Worm (Caenorhabditis elegans): ENCODE results near the gene ZC404.15.

Gene ZC404.15

DNA sequence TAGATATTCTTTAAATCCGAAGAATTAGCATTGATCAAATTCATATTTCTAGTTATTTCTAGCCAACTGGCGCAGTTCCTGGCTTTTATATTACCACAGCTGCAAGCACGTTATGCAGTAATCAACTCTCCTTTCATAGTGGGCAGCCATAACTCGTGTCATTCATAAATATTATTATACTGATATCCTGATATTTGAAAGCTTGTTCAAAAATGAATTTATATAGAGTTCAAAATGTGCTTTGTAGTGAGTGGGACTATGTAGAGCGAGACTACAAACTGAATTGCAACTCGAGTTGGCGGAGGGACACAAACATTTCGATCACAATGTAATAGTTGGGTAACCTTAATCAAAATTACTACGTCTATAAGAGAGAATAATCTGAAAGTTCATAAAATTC is 8.6 kb upstream of the ZC404.15 start, which contains the start of gene srh-30:
Gene srh-30 (minus strand): TSS at position 101 of the 400 bp plus-strand sequence.
- TF ChIP-seq rnt-1 (tag; optimal IDR thresholded peaks at IDR 0.05) (no peak), mdl-1 (tag; optimal IDR thresholded peaks at IDR 0.05) (no peak), pqm-1 (tag; optimal IDR thresholded peaks at IDR 0.05) (no peak), blmp-1 (tag; optimal IDR thresholded peaks at IDR 0.05) (no peak), elt-2 (tag; optimal IDR thresholded peaks at IDR 0.05) (no peak), sox-4 (tag; optimal IDR thresholded peaks at IDR 0.05) (no peak), F16B12.6 (tag; optimal IDR thresholded peaks at IDR 0.05) (no peak), efl-3 (GFP tag; optimal IDR thresholded peaks at IDR 0.05) (no peak), nhr-85 (tag) (no peak), elt-3 (tag; optimal IDR thresholded peaks at IDR 0.05) (no peak), xbp-1 (tag; optimal IDR thresholded peaks at IDR 0.05) (no peak), C04F5.9 (tag; optimal IDR thresholded peaks at IDR 0.05) (no peak), nhr-19 (GFP tag; conservative IDR thresholded peaks at IDR 0.05) (no peak), hlh-17 (GFP tag; optimal IDR thresholded peaks at IDR 0.05; ENCODE audit: borderline replicate concordance) (no peak), unc-62 (GFP tag; optimal IDR thresholded peaks at IDR 0.05) (no peak)

- TF ChIP-seq fkh-8 (tag; optimal IDR thresholded peaks at IDR 0.05) (no peak), zip-4 (GFP tag; optimal IDR thresholded peaks at IDR 0.05) (no peak), unc-62 (GFP tag; optimal IDR thresholded peaks at IDR 0.05) (no peak), ceh-63 (GFP tag; optimal IDR thresholded peaks at IDR 0.05) (no peak), ceh-88 (GFP tag; IDR thresholded peaks at IDR 0.05) (no peak), dpl-1 (GFP tag; optimal IDR thresholded peaks at IDR 0.05) (no peak), mdl-1 (tag; optimal IDR thresholded peaks at IDR 0.05) (no peak), lir-3 (tag; optimal IDR thresholded peaks at IDR 0.05; ENCODE audit: poor library complexity) (no peak), C16A3.4 (tag; optimal IDR thresholded peaks at IDR 0.05) (no peak), fos-1 (tag; optimal IDR thresholded peaks at IDR 0.05) (no peak), sox-4 (tag; optimal IDR thresholded peaks at IDR 0.05) (no peak), nhr-76 (tag; optimal IDR thresholded peaks at IDR 0.05) (no peak), xbp-1 (tag; optimal IDR thresholded peaks at IDR 0.05) (no peak), hlh-4 (tag; optimal IDR thresholded peaks at IDR 0.05) (no peak), nhr-84 (tag; optimal IDR thresholded peaks at IDR 0.05) (no peak), skn-1 (tag; optimal IDR thresholded peaks at IDR 0.05) (no peak)
Observed at ce11 chrV:6773735-6774134, 6.5 kb upstream of the ZC404.15 start, which contains the start of gene ZC404.16. Gene ZC404.16, minus strand, starts transcription at chrV:6773835.

DNA sequence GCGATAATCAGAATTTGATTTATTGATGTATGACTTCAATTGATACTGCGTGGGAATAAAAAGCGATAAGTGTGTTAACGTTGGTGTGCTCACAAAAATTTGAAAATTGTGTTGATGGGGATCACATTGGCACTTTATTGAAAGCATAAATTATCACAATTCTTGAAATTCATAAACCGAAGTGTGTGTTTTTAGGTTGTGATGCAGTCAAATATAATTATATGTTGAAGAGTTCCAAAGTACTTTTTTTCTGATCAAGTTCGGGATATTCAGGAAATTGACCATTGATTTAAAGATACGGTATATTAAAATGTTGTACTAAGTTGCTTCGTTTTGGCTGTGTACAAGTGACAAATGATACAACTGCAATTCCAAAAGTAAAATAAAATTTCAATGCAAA is 4.6 kb upstream of the ZC404.15 start, which contains the start of gene srh-28:
Gene srh-28 (minus strand): TSS at position 101 of the 400 bp plus-strand sequence.
- TF ChIP-seq nhr-71 (tag; optimal IDR thresholded peaks at IDR 0.05) (peak; percentile 17), nhr-47 (tag; optimal IDR thresholded peaks at IDR 0.05) (peak; percentile 30), hpl-2 (GFP tag; optimal IDR thresholded peaks at IDR 0.05) (no peak), nhr-20 (tag; optimal IDR thresholded peaks at IDR 0.05) (no peak), ceh-63 (GFP tag; optimal IDR thresholded peaks at IDR 0.05) (no peak), irx-1 (tag; optimal IDR thresholded peaks at IDR 0.05) (no peak), nhr-19 (GFP tag; conservative IDR thresholded peaks at IDR 0.05) (no peak), sptf-1 (tag; optimal IDR thresholded peaks at IDR 0.05) (no peak), fkh-8 (tag; optimal IDR thresholded peaks at IDR 0.05) (peak; percentile 49), nhr-76 (tag; optimal IDR thresholded peaks at IDR 0.05) (no peak), ztf-11 (tag; optimal IDR thresholded peaks at IDR 0.05) (no peak)

DNA sequence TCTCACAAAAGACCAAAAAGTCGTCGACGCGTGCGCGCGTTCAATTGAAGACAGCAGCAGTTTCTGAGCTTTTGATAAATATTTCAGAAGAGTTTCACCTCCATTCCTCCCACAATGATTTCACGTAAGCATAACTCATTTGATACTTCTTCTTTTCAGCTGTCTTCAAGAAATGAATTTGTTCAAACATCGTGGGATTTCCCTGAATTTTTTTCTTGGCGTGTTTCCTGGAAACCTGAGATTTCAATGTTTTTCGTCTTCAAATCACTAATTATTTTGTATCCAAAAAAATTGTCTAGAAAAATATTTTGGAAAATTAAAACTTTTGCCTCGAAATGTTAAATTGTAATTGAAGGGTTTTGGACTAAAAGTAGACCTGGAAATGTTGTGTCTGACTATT is 1.8 kb upstream of the ZC404.15 start:
- TF ChIP-seq nhr-47 (tag; optimal IDR thresholded peaks at IDR 0.05) (peak; percentile 15), ces-1 (GFP tag; optimal IDR thresholded peaks at IDR 0.05) (no peak), unc-130 (tag; optimal IDR thresholded peaks at IDR 0.05) (no peak), nhr-11 (tag; optimal IDR thresholded peaks at IDR 0.05) (peak; percentile 36), nhr-71 (tag; optimal IDR thresholded peaks at IDR 0.05) (peak; percentile 59), sup-37 (GFP tag; optimal IDR thresholded peaks at IDR 0.05) (no peak), pag-3 (tag; optimal IDR thresholded peaks at IDR 0.05; ENCODE audit: borderline replicate concordance, insufficient read depth) (no peak), unc-30 (tag; optimal IDR thresholded peaks at IDR 0.05) (no peak), unc-62 (GFP tag; optimal IDR thresholded peaks at IDR 0.05) (no peak), fkh-8 (tag; optimal IDR thresholded peaks at IDR 0.05) (peak; percentile 67), hlh-4 (tag; optimal IDR thresholded peaks at IDR 0.05) (peak; percentile 89)
